Fruit fly (Drosophila melanogaster): ENCODE results near the gene vls.

vls gene

DNA sequence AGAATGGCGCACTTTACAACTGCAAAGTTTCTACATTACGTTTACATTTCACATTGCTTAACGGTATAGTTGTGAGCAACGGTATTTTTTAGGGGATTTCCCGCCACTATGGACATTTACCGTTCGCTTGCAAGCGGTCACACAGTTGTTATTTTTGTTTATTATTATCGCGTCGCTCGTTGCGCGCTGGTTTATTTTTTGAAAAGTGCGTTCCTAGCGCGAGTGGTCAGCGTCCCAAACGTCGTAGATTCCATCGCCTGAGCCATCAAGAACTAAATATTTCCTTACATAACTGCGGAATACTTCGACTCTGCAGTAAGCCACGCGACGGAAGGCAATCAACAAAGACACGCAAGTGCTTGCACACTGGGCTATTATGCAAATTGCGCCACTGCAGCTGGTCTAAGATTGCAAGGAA is 763 bp upstream of the vls start, which contains the start of gene bwa (continued):
- TF ChIP-seq CG5953 (GFP tag; IDR thresholded peaks at IDR 0.05) = no peak
- TF ChIP-seq Jarid2 (GFP tag; optimal IDR thresholded peaks at IDR 0.05) = peak; percentile 78
- TF ChIP-seq tll (GFP tag; optimal IDR thresholded peaks at IDR 0.05) = no peak
- no peak for TF ChIP-seq ftz-f1 (GFP tag; optimal IDR thresholded peaks at IDR 0.05)
- no peak for TF ChIP-seq CG7928 (GFP tag; optimal IDR thresholded peaks at IDR 0.05)
- no peak for TF ChIP-seq CG11504 (tag; optimal IDR thresholded peaks at IDR 0.05)
- TF ChIP-seq CG2889 (GFP tag; IDR thresholded peaks at IDR 0.05) = no peak
- no peak for TF ChIP-seq Doc2 (GFP tag; IDR thresholded peaks at IDR 0.05)
- no peak for TF ChIP-seq Atf6 (GFP tag; IDR thresholded peaks at IDR 0.05)
- no peak for TF ChIP-seq cato (GFP tag; optimal IDR thresholded peaks at IDR 0.05; ENCODE audit: borderline replicate concordance)
- no peak for TF ChIP-seq Chrac-16 (GFP tag; optimal IDR thresholded peaks at IDR 0.05)
- no peak for TF ChIP-seq salm (tag; optimal IDR thresholded peaks at IDR 0.05)
- no peak for TF ChIP-seq CG7372 (GFP tag; IDR thresholded peaks at IDR 0.05)
- TF ChIP-seq CG18764 (GFP tag; optimal IDR thresholded peaks at IDR 0.05) = no peak
- TF ChIP-seq Ets65A (GFP tag) = peak; percentile 49
- TF ChIP-seq gce (GFP tag; IDR thresholded peaks at IDR 0.05) = no peak
- no peak for TF ChIP-seq CG4328 (GFP tag; optimal IDR thresholded peaks at IDR 0.05)
- no peak for TF ChIP-seq CG7271 (tag; optimal IDR thresholded peaks at IDR 0.05)
- no peak for TF ChIP-seq otp (GFP tag; IDR thresholded peaks at IDR 0.05)
- TF ChIP-seq CG2678 (tag; optimal IDR thresholded peaks at IDR 0.05) = no peak
- TF ChIP-seq cwo (GFP tag; optimal IDR thresholded peaks at IDR 0.05) = no peak
- no peak for TF ChIP-seq pros (GFP tag; optimal IDR thresholded peaks at IDR 0.05)
- TF ChIP-seq ranshi (GFP tag; IDR thresholded peaks at IDR 0.05) = no peak; the same call in 1 of the 2 replicates
- TF ChIP-seq CG17912 (GFP tag; optimal IDR thresholded peaks at IDR 0.05) = no peak
- TF ChIP-seq CG10147 (GFP tag; optimal IDR thresholded peaks at IDR 0.05) = no peak
- no peak for TF ChIP-seq CG12104 (GFP tag; optimal IDR thresholded peaks at IDR 0.05)
- TF ChIP-seq Side (GFP tag; optimal IDR thresholded peaks at IDR 0.05) = no peak
- TF ChIP-seq CG14860 (GFP tag; IDR thresholded peaks at IDR 0.05; ENCODE audit: partially characterized antibody) = no peak
- TF ChIP-seq CG4360 (GFP tag; IDR thresholded peaks at IDR 0.05) = no peak
- TF ChIP-seq Mrtf (GFP tag; IDR thresholded peaks at IDR 0.05) = no peak
- 0 out of 3 replicates have a peak, but pooled peaks have one; percentile 22 for TF ChIP-seq Doc3 (GFP tag; IDR thresholded peaks at IDR 0.05; ENCODE audit: partially characterized antibody)
- no peak for TF ChIP-seq CG8359 (GFP tag; optimal IDR thresholded peaks at IDR 0.05; ENCODE audit: borderline replicate concordance)
- TF ChIP-seq CG15073 (GFP tag; optimal IDR thresholded peaks at IDR 0.05) = no peak
- no peak for TF ChIP-seq Drgx (GFP tag; IDR thresholded peaks at IDR 0.05)
- no peak for TF ChIP-seq Gug (GFP tag; IDR thresholded peaks at IDR 0.05)
- TF ChIP-seq Trl (optimal IDR thresholded peaks at IDR 0.05) = no peak
- no peak for TF ChIP-seq Trl (GFP tag; optimal IDR thresholded peaks at IDR 0.05)
- no peak for TF ChIP-seq Lim3 (GFP tag; IDR thresholded peaks at IDR 0.05)
- TF ChIP-seq dmrt11E (tag; optimal IDR thresholded peaks at IDR 0.05) = no peak
- no peak for TF ChIP-seq CG30403 (GFP tag; optimal IDR thresholded peaks at IDR 0.05)
- no peak for TF ChIP-seq sens-2 (GFP tag; IDR thresholded peaks at IDR 0.05)
- no peak for TF ChIP-seq shn (GFP tag; optimal IDR thresholded peaks at IDR 0.05)
- no peak for TF ChIP-seq emc (GFP tag; optimal IDR thresholded peaks at IDR 0.05)
- no peak for TF ChIP-seq CG17612 (GFP tag; IDR thresholded peaks at IDR 0.05)
- TF ChIP-seq Optix (GFP tag; IDR thresholded peaks at IDR 0.05) = no peak
- TF ChIP-seq lov (optimal IDR thresholded peaks at IDR 0.05) = no peak
- no peak for TF ChIP-seq lov (GFP tag; IDR thresholded peaks at IDR 0.05)
- TF ChIP-seq repo (GFP tag; optimal IDR thresholded peaks at IDR 0.05) = no peak
- TF ChIP-seq CG30431 (GFP tag; optimal IDR thresholded peaks at IDR 0.05) = no peak
- TF ChIP-seq danr (GFP tag; IDR thresholded peaks at IDR 0.05) = no peak
- TF ChIP-seq odd (GFP tag; optimal IDR thresholded peaks at IDR 0.05) = no peak
- TF ChIP-seq NC2α (GFP tag; optimal IDR thresholded peaks at IDR 0.05) = no peak
- no peak for TF ChIP-seq CG10565 (GFP tag; optimal IDR thresholded peaks at IDR 0.05)

All from whole organism, embryonic.